Worm (Caenorhabditis elegans) whole organism, L4 larva: ENCODE measurements around the gene clh-3.

Experiments
- F49E8.2 ChIP-seq: sonication (generic microtip); optimal IDR thresholded peaks from 2 replicates; lab custom pipeline; 2016; ENCODE audit warnings: missing compliant biosample characterization, mild to moderate bottlenecking, missing genetic modification characterization, borderline replicate concordance
- ZK546.5 ChIP-seq, 2 experiments: sonication (generic microtip); optimal IDR thresholded peaks; 2 replicates each; lab custom pipeline; 2017; ENCODE audit warnings: missing biosample characterization in 2 of 2, missing genetic modification characterization in 2 of 2
- ceh-82 ChIP-seq: sonication (generic microtip); optimal IDR thresholded peaks from 2 replicates; lab custom pipeline; 2017; ENCODE audit warnings: missing biosample characterization, missing genetic modification characterization
- dve-1 ChIP-seq: sonication (generic microtip); optimal IDR thresholded peaks from 2 replicates; lab custom pipeline; 2017; ENCODE audit warnings: antibody characterized with exemption, mild to moderate bottlenecking, missing genetic modification characterization, missing compliant biosample characterization; ENCODE audit not compliant: insufficient read depth
- fkh-10 ChIP-seq: fragments of 150-350 bp; optimal IDR thresholded peaks from 2 replicates; lab custom pipeline; 2014; ENCODE audit warnings: missing biosample characterization, missing genetic modification reagents, missing genetic modification characterization
- lin-29 ChIP-seq: fragments of 200-800 bp; sonication (Bioruptor generic); IDR thresholded peaks from 2 replicates; pipeline ENCODE4 v1.3.6; 2022; ENCODE audit warnings: missing genetic modification reagents, missing genetic modification characterization, missing compliant biosample characterization

DNA sequence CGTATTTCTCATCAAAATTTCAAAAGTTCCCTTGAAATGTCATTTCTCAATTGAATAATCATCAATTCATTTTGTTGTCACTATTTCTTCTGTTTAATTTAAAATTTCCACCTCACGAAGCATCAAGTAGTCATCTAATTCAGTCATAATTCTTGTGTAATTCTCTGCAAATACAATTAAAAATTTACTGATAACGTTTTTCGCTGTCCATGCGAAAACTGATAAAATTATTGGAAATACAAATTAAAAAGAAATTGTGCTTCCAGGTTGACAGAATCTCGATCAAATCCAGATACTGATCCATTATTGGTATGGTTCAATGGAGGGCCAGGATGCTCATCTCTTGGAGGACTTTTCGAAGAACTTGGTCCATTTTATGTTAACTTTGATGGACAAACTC, 7.6 kb upstream of the clh-3 start:
- TF ChIP-seq ceh-82 (tag; lab: Kevin White, UChicago) (no peak), fkh-10 (GFP tag; lab: Kevin White, UChicago) (no peak), dve-1 (tag; lab: Kevin White, UChicago) (no peak), ZK546.5 (tag; optimal IDR thresholded peaks at IDR 0.05; lab: Kevin White, UChicago) (no peak), F49E8.2 (tag; lab: Kevin White, UChicago) (no peak), lin-29 (GFP tag; lab: Robert Waterston, UW) (no peak)
